Fruit fly (Drosophila melanogaster): ENCODE measurements around the gene TotF.

TotF gene

DNA sequence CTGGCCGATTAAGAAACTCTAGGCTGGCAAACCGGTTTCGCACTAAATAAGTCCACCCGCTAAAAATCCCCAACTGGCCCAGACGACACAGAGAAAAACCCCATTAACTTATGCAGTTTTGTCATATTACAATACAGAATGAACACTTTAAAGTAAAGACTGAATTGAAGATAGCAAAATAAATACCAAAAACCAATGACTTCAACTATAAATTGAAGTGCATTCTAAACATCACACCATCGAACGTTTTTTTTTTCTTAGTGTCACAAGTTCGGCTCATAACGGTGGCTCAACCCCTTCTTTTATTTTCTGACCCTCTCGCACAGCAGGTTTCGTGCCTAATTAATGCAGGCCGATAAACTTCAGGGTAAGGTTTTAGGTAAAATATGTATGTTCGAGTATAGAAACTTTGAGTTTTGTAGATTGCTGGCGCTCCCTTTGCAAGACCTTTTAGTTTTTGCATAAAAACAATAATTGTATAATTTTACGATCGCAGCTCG is 29.2 kb upstream of the TotF start (continued):
- peak; percentile 69 for TF ChIP-seq CG13296 (GFP tag; optimal IDR thresholded peaks at IDR 0.05)

DNA sequence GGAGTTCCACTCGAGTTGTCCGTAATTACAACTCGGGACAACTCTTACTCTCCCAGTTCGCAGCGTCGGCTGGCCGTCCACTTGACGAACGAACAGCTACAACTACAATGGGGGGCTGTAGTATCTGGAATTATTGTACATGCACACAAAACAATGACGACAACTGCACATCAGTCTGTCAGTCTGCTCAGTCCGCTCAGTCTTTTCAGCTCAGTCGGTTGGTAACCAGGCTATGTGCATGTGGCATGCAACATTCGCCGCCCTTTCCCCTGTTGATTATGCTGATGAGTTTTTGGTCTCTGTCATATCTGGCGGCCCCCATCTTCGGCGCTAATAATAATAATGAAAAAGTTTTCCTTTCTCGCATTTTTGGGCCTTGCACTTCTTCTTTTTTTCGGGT is 27.9 kb upstream of the TotF start:
- 0 out of 3 replicates have a peak, but pooled peaks have one; percentile 32 for TF ChIP-seq vnd (GFP tag; IDR thresholded peaks at IDR 0.05; ENCODE audit: partially characterized antibody)
- no peak for TF ChIP-seq insv (GFP tag; optimal IDR thresholded peaks at IDR 0.05)
- peak; percentile 50 for TF ChIP-seq kni (GFP tag; optimal IDR thresholded peaks at IDR 0.05)
- 0 out of 3 replicates have a peak, but pooled peaks have one; percentile 74 for TF ChIP-seq CG2199 (GFP tag; IDR thresholded peaks at IDR 0.05)

DNA sequence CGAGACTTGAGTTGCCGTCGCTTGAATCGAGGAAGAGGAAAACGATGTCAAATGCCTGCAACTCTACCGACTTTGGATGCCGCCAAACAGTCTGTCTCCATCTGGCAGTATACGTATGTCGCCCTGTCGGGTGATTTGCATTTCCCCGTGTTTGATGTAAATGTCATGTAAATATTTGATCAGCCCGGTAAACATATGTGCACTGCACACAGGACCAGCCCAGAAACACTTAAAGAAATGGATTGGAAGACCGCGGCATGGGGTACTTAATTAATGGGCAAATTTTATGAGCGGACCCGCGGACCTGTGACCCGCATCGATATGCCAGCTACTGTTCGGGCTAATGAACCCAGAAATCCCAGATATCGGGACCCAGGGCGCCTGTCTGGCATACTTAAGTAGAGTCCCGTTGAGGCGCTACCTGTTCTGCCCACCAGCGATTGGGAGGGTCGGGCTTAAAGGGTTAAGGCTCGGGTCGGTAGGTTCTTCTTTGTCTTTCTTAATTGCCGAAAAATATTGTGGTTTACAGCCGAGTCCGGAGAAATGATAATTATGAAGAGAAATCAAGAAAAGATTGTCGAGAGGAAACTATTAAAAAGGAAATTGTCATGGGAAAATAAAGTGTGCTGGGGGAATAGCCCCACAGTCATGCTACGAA is 25.8 kb upstream of the TotF start:
- TF ChIP-seq CG10979 (tag; optimal IDR thresholded peaks at IDR 0.05), result no peak
- TF ChIP-seq Sox102F (GFP tag; optimal IDR thresholded peaks at IDR 0.05), result no peak
- TF ChIP-seq CG1233 (GFP tag; optimal IDR thresholded peaks at IDR 0.05), result peak; percentile 2
- TF ChIP-seq fd96Cb (tag; optimal IDR thresholded peaks at IDR 0.05), result no peak
- TF ChIP-seq Xrp1 (GFP tag; IDR thresholded peaks at IDR 0.05), result 0 out of 2 replicates have a peak, but pooled peaks have one; percentile 40
- no peak for TF ChIP-seq CG32772 (GFP tag; IDR thresholded peaks at IDR 0.05)
- peak; percentile 26; the same call in 1 of the 2 replicates for TF ChIP-seq ara (GFP tag; IDR thresholded peaks at IDR 0.05)
- TF ChIP-seq pros (GFP tag; optimal IDR thresholded peaks at IDR 0.05), result no peak
- peak; percentile 11 for TF ChIP-seq twi (tag; optimal IDR thresholded peaks at IDR 0.05)
- TF ChIP-seq CG7357 (GFP tag; IDR thresholded peaks at IDR 0.05), result no peak
- TF ChIP-seq Ets97D (GFP tag; optimal IDR thresholded peaks at IDR 0.05), result no peak
- no peak for TF ChIP-seq fd3F (GFP tag; optimal IDR thresholded peaks at IDR 0.05)
- no peak for TF ChIP-seq CG13624 (GFP tag; optimal IDR thresholded peaks at IDR 0.05)
- no peak for TF ChIP-seq CG10267 (tag; optimal IDR thresholded peaks at IDR 0.05)
- no peak for TF ChIP-seq CG8924 (tag; optimal IDR thresholded peaks at IDR 0.05)
- peak; percentile 31 for TF ChIP-seq fd64A (GFP tag; optimal IDR thresholded peaks at IDR 0.05)
- TF ChIP-seq HLH3B (GFP tag; IDR thresholded peaks at IDR 0.05), result 0 out of 2 replicates have a peak, but pooled peaks have one; percentile 9
- no peak for TF ChIP-seq CG12299 (tag; optimal IDR thresholded peaks at IDR 0.05)
- no peak for TF ChIP-seq CG3995 (GFP tag; optimal IDR thresholded peaks at IDR 0.05)
- no peak for TF ChIP-seq Hand (GFP tag; optimal IDR thresholded peaks at IDR 0.05)
- peak; percentile 79 for TF ChIP-seq zen (tag; optimal IDR thresholded peaks at IDR 0.05)
- peak; percentile 70; the same call in 1 of the 2 replicates for TF ChIP-seq vvl (GFP tag; IDR thresholded peaks at IDR 0.05)
- no peak for TF ChIP-seq Camta (GFP tag; optimal IDR thresholded peaks at IDR 0.05)
- TF ChIP-seq CG12391 (tag; optimal IDR thresholded peaks at IDR 0.05), result no peak
- TF ChIP-seq Awh (GFP tag; IDR thresholded peaks at IDR 0.05), result peak; percentile 80
- no peak for TF ChIP-seq vfl (GFP tag; optimal IDR thresholded peaks at IDR 0.05)
- no peak for TF ChIP-seq odd (GFP tag; optimal IDR thresholded peaks at IDR 0.05)
- TF ChIP-seq nmo (GFP tag; optimal IDR thresholded peaks at IDR 0.05), result no peak
- no peak for TF ChIP-seq CG1792 (GFP tag; optimal IDR thresholded peaks at IDR 0.05)
- no peak for TF ChIP-seq tx (GFP tag; optimal IDR thresholded peaks at IDR 0.05)
- TF ChIP-seq CG10274 (GFP tag; optimal IDR thresholded peaks at IDR 0.05), result no peak
- TF ChIP-seq mld (GFP tag; IDR thresholded peaks at IDR 0.05; ENCODE audit: partially characterized antibody), result no peak
- TF ChIP-seq CG3726 (GFP tag; IDR thresholded peaks at IDR 0.05), result peak; percentile 25; the same call in 1 of the 3 replicates
- peak; percentile 2 for TF ChIP-seq Med (GFP tag)
- no peak for TF ChIP-seq Bgb (GFP tag; IDR thresholded peaks at IDR 0.05; ENCODE audit: partially characterized antibody)
- no peak for TF ChIP-seq CG11093 (GFP tag; IDR thresholded peaks at IDR 0.05)
- TF ChIP-seq CG2129 (GFP tag; IDR thresholded peaks at IDR 0.05; ENCODE audit: partially characterized antibody), result no peak
- no peak for TF ChIP-seq ERR (GFP tag; optimal IDR thresholded peaks at IDR 0.05)
- TF ChIP-seq pita (GFP tag; optimal IDR thresholded peaks at IDR 0.05), result no peak
- TF ChIP-seq onecut (GFP tag; IDR thresholded peaks at IDR 0.05), result peak; percentile 37
- TF ChIP-seq ftz-f1 (GFP tag; optimal IDR thresholded peaks at IDR 0.05), result no peak

All from whole organism, embryonic.